Worm (Caenorhabditis elegans): ENCODE results near the gene fbxb-53.

Gene fbxb-53

ce11 chrII:1788087-1788486 is 31.4 kb downstream of the fbxb-53 start, which contains the start of the genes C08F1.6 and fbxb-13:
Gene C08F1.6 (minus strand): TSS chrII:1788187.
Gene fbxb-13 (plus strand): TSS chrII:1788277.
- no peak for TF ChIP-seq nhr-102 (tag; optimal IDR thresholded peaks at IDR 0.05)
- TF ChIP-seq lin-38 (GFP tag; IDR thresholded peaks at IDR 0.05), result no peak
- TF ChIP-seq daf-12 (tag; optimal IDR thresholded peaks at IDR 0.05), result no peak
- no peak for TF ChIP-seq lsy-2 (tag; optimal IDR thresholded peaks at IDR 0.05)
- TF ChIP-seq nhr-42 (GFP tag; IDR thresholded peaks at IDR 0.05), result no peak
- TF ChIP-seq attf-4 (tag; optimal IDR thresholded peaks at IDR 0.05), result no peak
- TF ChIP-seq lin-15B (tag; optimal IDR thresholded peaks at IDR 0.05), result no peak
- no peak for TF ChIP-seq mxl-2 (GFP tag; conservative IDR thresholded peaks at IDR 0.05)
- no peak for TF ChIP-seq ceh-62 (tag; optimal IDR thresholded peaks at IDR 0.05)
- no peak for TF ChIP-seq ZK337.2 (GFP tag; IDR thresholded peaks at IDR 0.05)
- TF ChIP-seq ceh-32 (tag; optimal IDR thresholded peaks at IDR 0.05; ENCODE audit: poor library complexity), result no peak
- no peak for TF ChIP-seq unc-39 (tag; optimal IDR thresholded peaks at IDR 0.05)
- no peak for TF ChIP-seq hmg-1.1 (GFP tag; IDR thresholded peaks at IDR 0.05)
- no peak for TF ChIP-seq daf-8 (GFP tag; IDR thresholded peaks at IDR 0.05)
- TF ChIP-seq set-16 (GFP tag; IDR thresholded peaks at IDR 0.05), result no peak

DNA sequence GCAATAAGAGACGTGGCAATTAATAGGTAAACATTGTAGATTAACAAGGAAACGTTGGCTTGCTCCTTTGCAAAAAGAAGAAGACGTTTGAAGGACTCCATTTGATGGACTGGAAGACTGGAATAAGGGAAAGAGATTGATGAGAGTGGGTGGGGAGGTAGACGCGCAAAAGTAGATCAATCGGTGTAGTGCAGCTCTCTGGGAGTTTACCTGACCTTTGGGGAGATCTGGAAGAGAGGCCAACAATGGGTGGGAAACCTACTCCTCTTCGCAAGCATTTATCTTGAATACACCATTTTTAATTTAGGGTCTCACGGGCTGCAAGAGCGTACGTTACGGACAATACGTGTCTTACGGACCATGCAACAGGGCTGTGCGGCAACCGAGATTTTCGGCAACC is 49.7 kb downstream of the fbxb-53 start, which contains the start of gene C08F1.12:
C08F1.12 (minus strand) TSS at position 101 of the 400 bp plus-strand sequence.
- TF ChIP-seq egl-27 (tag; optimal IDR thresholded peaks at IDR 0.05), result no peak
- no peak for TF ChIP-seq hlh-30 (tag; optimal IDR thresholded peaks at IDR 0.05; ENCODE audit: insufficient read depth)
- TF ChIP-seq R02D3.7 (tag; optimal IDR thresholded peaks at IDR 0.05), result no peak
- TF ChIP-seq Y5F2A.4 (GFP tag; optimal IDR thresholded peaks at IDR 0.05), result no peak
- no peak for TF ChIP-seq dpl-1 (GFP tag; optimal IDR thresholded peaks at IDR 0.05)
- TF ChIP-seq ceh-44 (GFP tag; IDR thresholded peaks at IDR 0.05), result no peak
- TF ChIP-seq tag-97 (GFP tag; IDR thresholded peaks at IDR 0.05), result no peak
- no peak for TF ChIP-seq lin-38 (GFP tag; IDR thresholded peaks at IDR 0.05)
- no peak for TF ChIP-seq ceh-62 (tag; optimal IDR thresholded peaks at IDR 0.05)
- TF ChIP-seq tra-1 (GFP tag; IDR thresholded peaks at IDR 0.05), result no peak
- no peak for TF ChIP-seq F37D6.2 (tag; optimal IDR thresholded peaks at IDR 0.05)
- no peak for TF ChIP-seq hmg-1.1 (GFP tag; IDR thresholded peaks at IDR 0.05)
- no peak for TF ChIP-seq nhr-11 (tag; optimal IDR thresholded peaks at IDR 0.05)

- TF ChIP-seq daf-8 (GFP tag; IDR thresholded peaks at IDR 0.05), result no peak
- TF ChIP-seq lin-39 (tag; optimal IDR thresholded peaks at IDR 0.05), result no peak
- TF ChIP-seq aha-1 (tag), result no peak
- no peak for TF ChIP-seq ZK337.2 (GFP tag; IDR thresholded peaks at IDR 0.05)
- no peak for TF ChIP-seq Y48G9A.11 (GFP tag; IDR thresholded peaks at IDR 0.05)
- TF ChIP-seq hlh-11 (tag; optimal IDR thresholded peaks at IDR 0.05), result no peak
- TF ChIP-seq lin-15B (tag; optimal IDR thresholded peaks at IDR 0.05), result no peak
- TF ChIP-seq F10B5.3 (tag; optimal IDR thresholded peaks at IDR 0.05), result no peak
- no peak for TF ChIP-seq aly-2 (tag; optimal IDR thresholded peaks at IDR 0.05)
- no peak for TF ChIP-seq sdz-12 (GFP tag; optimal IDR thresholded peaks at IDR 0.05)
- no peak for TF ChIP-seq vab-7 (GFP tag; IDR thresholded peaks at IDR 0.05)
- TF ChIP-seq lim-7 (GFP tag; IDR thresholded peaks at IDR 0.05), result no peak
- no peak for TF ChIP-seq mes-2 (tag; optimal IDR thresholded peaks at IDR 0.05; ENCODE audit: poor library complexity, severe bottlenecking)
- no peak for TF ChIP-seq lir-3 (tag; optimal IDR thresholded peaks at IDR 0.05)
- TF ChIP-seq zfp-3 (GFP tag; conservative IDR thresholded peaks at IDR 0.05), result no peak
- TF ChIP-seq nhr-102 (tag; optimal IDR thresholded peaks at IDR 0.05), result no peak
- no peak for TF ChIP-seq daf-19 (GFP tag; conservative IDR thresholded peaks at IDR 0.05)
- no peak for TF ChIP-seq nhr-6 (tag; optimal IDR thresholded peaks at IDR 0.05)
- no peak for TF ChIP-seq duxl-1 (tag; optimal IDR thresholded peaks at IDR 0.05; ENCODE audit: poor library complexity)
Measured at ce11 chrII:1808217-1808616, 51.5 kb downstream of the fbxb-53 start, which contains the start of gene C08F1.8. Gene C08F1.8 (minus strand): TSS chrII:1808317.
